Fruit fly (Drosophila melanogaster) whole organism, embryonic: Measurements from ENCODE around the gene Calr.
A peak's percentile ranks its signal among the peaks of the same experiment; 100 is the strongest.

Experiments used
- Blimp-1 ChIP-seq: fragments of 200-800 bp; sonication (Bioruptor generic); optimal IDR thresholded peaks from 3 replicates; lab custom pipeline; 2018; ENCODE audit warnings: missing biosample characterization, missing genetic modification characterization, mild to moderate bottlenecking, moderate library complexity, missing genetic modification reagents
- CG10543 ChIP-seq: fragments of 200-800 bp; sonication (Bioruptor generic); optimal IDR thresholded peaks from 3 replicates; lab custom pipeline; 2017; ENCODE audit warnings: missing biosample characterization, mild to moderate bottlenecking, missing genetic modification characterization, moderate library complexity
- CG11247 ChIP-seq: fragments of 200-800 bp; sonication (Bioruptor generic); IDR thresholded peaks from 2 replicates; pipeline ENCODE4 v1.3.6; 2022; ENCODE audit warnings: missing biosample characterization, missing genetic modification characterization
- CG12155 ChIP-seq: fragments of 200-800 bp; sonication (Bioruptor generic); optimal IDR thresholded peaks from 3 replicates; lab custom pipeline; 2016; ENCODE audit warnings: missing biosample characterization, missing genetic modification characterization
- CG1233 ChIP-seq: fragments of 200-800 bp; sonication (Bioruptor generic); optimal IDR thresholded peaks from 4 replicates; lab custom pipeline; 2018; ENCODE audit warnings: missing biosample characterization, mild to moderate bottlenecking, missing genetic modification characterization
- CG12659 ChIP-seq: fragments of 200-800 bp; sonication (Bioruptor generic); optimal IDR thresholded peaks from 3 replicates; lab custom pipeline; 2017; ENCODE audit warnings: mild to moderate bottlenecking, missing biosample characterization, missing genetic modification reagents, missing genetic modification characterization
- CG14441 ChIP-seq: fragments of 200-800 bp; sonication (Bioruptor generic); IDR thresholded peaks from 2 replicates; pipeline ENCODE4 v1.3.6; 2022; ENCODE audit warnings: missing biosample characterization, missing genetic modification characterization
- CG15269 ChIP-seq: fragments of 200-800 bp; sonication (Bioruptor generic); optimal IDR thresholded peaks from 2 replicates; lab custom pipeline; 2018; ENCODE audit warnings: missing biosample characterization, mild to moderate bottlenecking, missing genetic modification characterization, moderate library complexity
- CG1529 ChIP-seq: fragments of 200-800 bp; sonication (Bioruptor generic); optimal IDR thresholded peaks from 3 replicates; lab custom pipeline; 2018; ENCODE audit warnings: missing biosample characterization, missing genetic modification characterization
- CG15514 ChIP-seq: fragments of 200-800 bp; sonication (Bioruptor generic); optimal IDR thresholded peaks from 3 replicates; lab custom pipeline; 2017; ENCODE audit warnings: missing biosample characterization, missing genetic modification characterization, mild to moderate bottlenecking, moderate library complexity, missing genetic modification reagents
- CG17802 ChIP-seq: fragments of 200-800 bp; sonication (Bioruptor generic); optimal IDR thresholded peaks from 2 replicates; lab custom pipeline; 2018; ENCODE audit warnings: missing biosample characterization, mild to moderate bottlenecking, missing genetic modification characterization, moderate library complexity
- CG30403 ChIP-seq: fragments of 200-800 bp; sonication (Bioruptor generic); optimal IDR thresholded peaks from 3 replicates; lab custom pipeline; 2016; ENCODE audit warnings: missing biosample characterization, missing genetic modification characterization
- CG34224 ChIP-seq: fragments of 200-800 bp; sonication (Bioruptor generic); IDR thresholded peaks from 3 replicates; pipeline ENCODE4 v1.3.6; 2022; ENCODE audit warnings: missing biosample characterization, missing genetic modification characterization; ENCODE audit not compliant: partially characterized antibody
- CG4854 ChIP-seq: fragments of 200-800 bp; sonication (Bioruptor generic); optimal IDR thresholded peaks from 2 replicates; lab custom pipeline; 2016; ENCODE audit warnings: missing biosample characterization, missing genetic modification characterization, inconsistent platforms
- CG6654 ChIP-seq: fragments of 200-800 bp; sonication (Bioruptor generic); optimal IDR thresholded peaks from 2 replicates; lab custom pipeline; 2017; ENCODE audit warnings: missing biosample characterization, mild to moderate bottlenecking, missing genetic modification characterization
- CG6791 ChIP-seq: fragments of 200-800 bp; sonication (Bioruptor generic); IDR thresholded peaks from 3 replicates; pipeline ENCODE4 v1.3.6; 2022; ENCODE audit warnings: missing biosample characterization, missing genetic modification characterization; ENCODE audit not compliant: partially characterized antibody
- CG7839 ChIP-seq: fragments of 200-800 bp; sonication (Bioruptor generic); optimal IDR thresholded peaks from 3 replicates; lab custom pipeline; 2018; ENCODE audit warnings: missing biosample characterization, mild to moderate bottlenecking, missing genetic modification characterization, moderate library complexity
- CG8359 ChIP-seq: fragments of 200-800 bp; sonication (Bioruptor generic); optimal IDR thresholded peaks from 2 replicates; lab custom pipeline; 2017; ENCODE audit warnings: missing biosample characterization, mild to moderate bottlenecking, missing genetic modification characterization, borderline replicate concordance
- CG8944 ChIP-seq: fragments of 200-800 bp; sonication (Bioruptor generic); optimal IDR thresholded peaks from 3 replicates; lab custom pipeline; 2016; ENCODE audit warnings: missing biosample characterization, missing genetic modification characterization
- CG9817 ChIP-seq: fragments of 200-800 bp; sonication (Bioruptor generic); optimal IDR thresholded peaks from 2 replicates; lab custom pipeline; 2018; ENCODE audit warnings: missing biosample characterization, mild to moderate bottlenecking, missing genetic modification characterization, moderate library complexity
- Eip74EF ChIP-seq, 2 experiments: fragments of 200-800 bp in 1 of 2; fragments of >200 bp in 1 of 2; sonication (Bioruptor generic) in 1 of 2; optimal IDR thresholded peaks; 2 replicates each; lab custom pipeline; 2017 to 2019; ENCODE audit warnings: missing biosample characterization in 2 of 2, missing genetic modification characterization in 2 of 2, mild to moderate bottlenecking in 1 of 2, moderate library complexity in 1 of 2
- Ets65A ChIP-seq: fragments of 200-800 bp; sonication (Bioruptor generic); peaks from one replicate; lab custom pipeline; 2016; ENCODE audit warnings: missing biosample characterization, missing genetic modification characterization
- H15 ChIP-seq: fragments of 200-800 bp; sonication (Bioruptor generic); IDR thresholded peaks from 3 replicates; pipeline ENCODE4 v1.3.6; 2022; ENCODE audit warnings: missing biosample characterization, missing genetic modification characterization
- HLH3B ChIP-seq: fragments of 200-800 bp; sonication (Bioruptor generic); IDR thresholded peaks from 2 replicates; pipeline ENCODE4 v1.3.6; 2022; ENCODE audit warnings: missing biosample characterization, missing genetic modification characterization
- HmgD ChIP-seq: fragments of 200-800 bp; sonication (Bioruptor generic); optimal IDR thresholded peaks from 3 replicates; lab custom pipeline; 2016; ENCODE audit warnings: missing biosample characterization, missing genetic modification characterization
- HmgZ ChIP-seq: fragments of 200-800 bp; sonication (Bioruptor generic); optimal IDR thresholded peaks from 2 replicates; lab custom pipeline; 2018; ENCODE audit warnings: missing biosample characterization, mild to moderate bottlenecking, missing genetic modification characterization
- Kr ChIP-seq: fragments of 200-800 bp; sonication (Bioruptor generic); optimal IDR thresholded peaks from 2 replicates; lab custom pipeline; 2017; ENCODE audit warnings: missing biosample characterization, mild to moderate bottlenecking, missing genetic modification characterization
- Lpt ChIP-seq: fragments of >200 bp; optimal IDR thresholded peaks from 2 replicates; lab custom pipeline; 2018; ENCODE audit warnings: missing biosample characterization, missing genetic modification characterization
- Mad ChIP-seq: fragments of 200-800 bp; sonication (Bioruptor generic); optimal IDR thresholded peaks from 2 replicates; lab custom pipeline; 2016; ENCODE audit warnings: missing biosample characterization, missing genetic modification characterization
- Meics ChIP-seq: fragments of 200-800 bp; sonication (Bioruptor generic); optimal IDR thresholded peaks from 2 replicates; lab custom pipeline; 2017; ENCODE audit warnings: missing biosample characterization, mild to moderate bottlenecking, missing genetic modification characterization
- NFAT ChIP-seq: fragments of 200-800 bp; sonication (Bioruptor generic); IDR thresholded peaks from 2 replicates; pipeline ENCODE4 v1.3.6; 2022; ENCODE audit warnings: missing biosample characterization, missing genetic modification characterization
- Ptx1 ChIP-seq: fragments of 200-800 bp; sonication (Bioruptor generic); IDR thresholded peaks from 2 replicates; pipeline ENCODE4 v1.3.6; 2022; ENCODE audit warnings: missing biosample characterization, missing genetic modification characterization
- Sox102F ChIP-seq: fragments of 200-800 bp; sonication (Bioruptor generic); optimal IDR thresholded peaks from 2 replicates; lab custom pipeline; 2018; ENCODE audit warnings: missing biosample characterization, mild to moderate bottlenecking, missing genetic modification characterization, moderate library complexity
- Stat92E ChIP-seq, 3 experiments: fragments of >200 bp in 2 of 3; fragments of 200-800 bp in 1 of 3; sonication (Bioruptor generic) in 1 of 3; optimal IDR thresholded peaks; 2 replicates each; lab custom pipeline; 2017 to 2019; ENCODE audit warnings: missing biosample characterization in 3 of 3, missing genetic modification characterization in 3 of 3, mild to moderate bottlenecking in 1 of 3, moderate library complexity in 1 of 3
- Xbp1 ChIP-seq: fragments of 200-800 bp; sonication (Bioruptor generic); optimal IDR thresholded peaks from 3 replicates; lab custom pipeline; 2016; ENCODE audit warnings: missing biosample characterization, mild to moderate bottlenecking, missing genetic modification characterization
- chm ChIP-seq: fragments of 200-800 bp; sonication (Bioruptor generic); IDR thresholded peaks from 2 replicates; pipeline ENCODE4 v1.3.6; 2022; ENCODE audit warnings: missing biosample characterization, missing genetic modification characterization
- corto ChIP-seq: fragments of 200-800 bp; sonication (Bioruptor generic); optimal IDR thresholded peaks from 2 replicates; lab custom pipeline; 2016; ENCODE audit warnings: missing biosample characterization, mild to moderate bottlenecking, missing genetic modification characterization, moderate library complexity
- crol ChIP-seq: fragments of 200-800 bp; sonication (Bioruptor generic); IDR thresholded peaks from 2 replicates; pipeline ENCODE4 v1.3.6; 2022; ENCODE audit warnings: missing biosample characterization, missing genetic modification characterization
- dysf ChIP-seq: fragments of 200-800 bp; sonication (Bioruptor generic); IDR thresholded peaks from 3 replicates; pipeline ENCODE4 v1.3.6; 2022; ENCODE audit warnings: missing biosample characterization, missing genetic modification characterization
- emc ChIP-seq: fragments of 200-800 bp; sonication (Bioruptor generic); optimal IDR thresholded peaks from 2 replicates; lab custom pipeline; 2016; ENCODE audit warnings: missing biosample characterization, missing genetic modification characterization
- fu2 ChIP-seq: fragments of 200-800 bp; sonication (Bioruptor generic); optimal IDR thresholded peaks from 2 replicates; lab custom pipeline; 2016; ENCODE audit warnings: missing biosample characterization, missing genetic modification characterization
- gce ChIP-seq: fragments of 200-800 bp; sonication (Bioruptor generic); IDR thresholded peaks from 3 replicates; pipeline ENCODE4 v1.3.6; 2022; ENCODE audit warnings: missing biosample characterization, missing genetic modification characterization
- gsb-n ChIP-seq: fragments of 200-800 bp; sonication (Bioruptor generic); optimal IDR thresholded peaks from 3 replicates; lab custom pipeline; 2018; ENCODE audit warnings: missing biosample characterization, mild to moderate bottlenecking, missing genetic modification characterization
- hb ChIP-seq: fragments of 200-800 bp; sonication (Bioruptor generic); IDR thresholded peaks from 3 replicates; pipeline ENCODE4 v1.3.6; 2022; ENCODE audit warnings: missing biosample characterization, missing genetic modification characterization; ENCODE audit not compliant: partially characterized antibody
- lilli ChIP-seq: fragments of 200-800 bp; sonication (Bioruptor generic); optimal IDR thresholded peaks from 3 replicates; lab custom pipeline; 2016; ENCODE audit warnings: missing biosample characterization, missing genetic modification characterization
- nmo ChIP-seq: fragments of 200-800 bp; sonication (Bioruptor generic); optimal IDR thresholded peaks from 2 replicates; lab custom pipeline; 2018; ENCODE audit warnings: missing biosample characterization, mild to moderate bottlenecking, missing genetic modification characterization, moderate library complexity
- psq ChIP-seq: fragments of 200-800 bp; sonication (Bioruptor generic); optimal IDR thresholded peaks from 2 replicates; lab custom pipeline; 2017; ENCODE audit warnings: missing biosample characterization, missing genetic modification characterization
- rib ChIP-seq: fragments of 200-800 bp; sonication (Bioruptor generic); IDR thresholded peaks from 2 replicates; pipeline ENCODE4 v1.3.6; 2022; ENCODE audit warnings: missing biosample characterization, missing genetic modification characterization
- sim ChIP-seq: fragments of 200-800 bp; sonication (Bioruptor generic); IDR thresholded peaks from 2 replicates; pipeline ENCODE4 v1.3.6; 2022; ENCODE audit warnings: missing biosample characterization, missing genetic modification characterization
- yki ChIP-seq: fragments of >200 bp; optimal IDR thresholded peaks from 3 replicates; lab custom pipeline; 2018
- zf30C ChIP-seq: fragments of 200-800 bp; sonication (Bioruptor generic); optimal IDR thresholded peaks from 3 replicates; lab custom pipeline; 2018; ENCODE audit warnings: missing biosample characterization, mild to moderate bottlenecking, missing genetic modification characterization

The Calr gene

DNA sequence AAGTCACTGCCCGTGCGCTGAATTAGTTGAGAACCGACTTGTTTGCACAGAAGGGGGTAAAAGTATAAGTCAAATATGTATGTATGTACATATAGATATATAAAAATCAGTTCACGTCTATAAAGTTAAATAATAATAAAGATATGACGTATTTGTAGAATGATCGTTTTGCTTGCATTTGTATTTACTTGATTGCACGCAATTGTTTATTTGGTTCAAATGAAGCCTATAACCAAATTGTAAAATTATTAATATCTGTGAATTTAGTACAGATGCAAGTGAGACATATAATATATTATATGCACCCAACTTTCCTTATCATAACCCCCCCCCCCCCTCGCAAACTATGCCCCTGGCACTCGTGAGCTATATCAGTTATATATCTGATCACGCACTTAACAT lies 30.1 kb downstream of the Calr start (continued):
- TF ChIP-seq nmo (GFP tag; lab: Kevin White, UChicago) = peak; percentile 61
- no peak for TF ChIP-seq CG4854
- peak; percentile 88 for TF ChIP-seq Ets65A (GFP tag; lab: Kevin White, UChicago)
- peak; percentile 42 for TF ChIP-seq CG12659 (GFP tag; lab: Kevin White, UChicago)
- TF ChIP-seq H15 (GFP tag; lab: Robert Waterston, UW) = no peak
- TF ChIP-seq gce = no peak
- TF ChIP-seq HmgD = no peak
- TF ChIP-seq CG34224 = no peak
- peak; percentile 47; the same call in 1 of the 2 replicates for TF ChIP-seq CG14441 (GFP tag; lab: Robert Waterston, UW)
- TF ChIP-seq chm (GFP tag; lab: Robert Waterston, UW) = no peak
- peak; percentile 53 for TF ChIP-seq CG1233
- no peak for TF ChIP-seq psq (GFP tag; lab: Kevin White, UChicago)
- no peak for TF ChIP-seq Xbp1 (GFP tag; lab: Kevin White, UChicago)
- no peak for TF ChIP-seq rib (GFP tag; lab: Robert Waterston, UW)
- peak; percentile 67 for TF ChIP-seq CG10543 (GFP tag; lab: Kevin White, UChicago)
- no peak for TF ChIP-seq CG12155 (GFP tag; lab: Kevin White, UChicago)
- no peak for TF ChIP-seq Lpt (GFP tag; lab: Kevin White, UChicago)
- no peak for TF ChIP-seq HmgZ
- TF ChIP-seq CG6791 = no peak
- peak; percentile 53 for TF ChIP-seq CG15514 (GFP tag; lab: Kevin White, UChicago)
- 0 out of 2 replicates have a peak, but pooled peaks have one; percentile 19 for TF ChIP-seq crol
- TF ChIP-seq NFAT (GFP tag; lab: Robert Waterston, UW) = peak; percentile 40; the same call in 1 of the 2 replicates
- TF ChIP-seq fu2 (GFP tag; lab: Kevin White, UChicago) = no peak
- TF ChIP-seq lilli (GFP tag; lab: Kevin White, UChicago) = peak; percentile 25
- peak; percentile 17 for TF ChIP-seq Kr (GFP tag; lab: Kevin White, UChicago)
- TF ChIP-seq CG15269 (tag; lab: Kevin White, UChicago) = peak; percentile 9
- TF ChIP-seq corto (GFP tag; lab: Kevin White, UChicago) = no peak
- peak in 1 of 2 experiments; percentile 14 for TF ChIP-seq Eip74EF (GFP tag; optimal IDR thresholded peaks at IDR 0.05; lab: Kevin White, UChicago)
- TF ChIP-seq HLH3B (GFP tag; lab: Robert Waterston, UW) = no peak; the same call in 1 of the 2 replicates
- peak; percentile 23 for TF ChIP-seq Sox102F
- peak; percentile 41 for TF ChIP-seq Blimp-1
- TF ChIP-seq CG11247 (GFP tag; lab: Robert Waterston, UW) = no peak
- no peak for TF ChIP-seq CG9817 (tag; lab: Kevin White, UChicago)
- TF ChIP-seq dysf = peak; percentile 68; the same call in 2 of the 3 replicates
- peak; percentile 20 for TF ChIP-seq CG8359 (GFP tag; lab: Kevin White, UChicago)
- TF ChIP-seq Mad (GFP tag; lab: Kevin White, UChicago) = no peak
- TF ChIP-seq sim (GFP tag; lab: Robert Waterston, UW) = no peak
- no peak for TF ChIP-seq emc (GFP tag; lab: Kevin White, UChicago)
- TF ChIP-seq Ptx1 (GFP tag; lab: Robert Waterston, UW) = peak; percentile 13; the same call in 1 of the 2 replicates
- peak; percentile 16 for TF ChIP-seq gsb-n
- no peak for TF ChIP-seq hb (GFP tag; lab: Robert Waterston, UW)
- TF ChIP-seq Stat92E (GFP tag; optimal IDR thresholded peaks at IDR 0.05; lab: Kevin White, UChicago) = no peak
- peak; percentile 15 for TF ChIP-seq CG1529
- TF ChIP-seq Meics (GFP tag; lab: Kevin White, UChicago) = peak; percentile 78
- peak; percentile 71 for TF ChIP-seq CG7839 (tag; lab: Kevin White, UChicago)
- TF ChIP-seq CG30403 (GFP tag; lab: Kevin White, UChicago) = peak; percentile 25
- TF ChIP-seq zf30C (GFP tag; lab: Kevin White, UChicago) = no peak
- TF ChIP-seq CG17802 = no peak
- TF ChIP-seq CG8944 (GFP tag; lab: Kevin White, UChicago) = no peak
- TF ChIP-seq yki (lab: Kevin White, UChicago) = no peak
- TF ChIP-seq CG6654 (GFP tag; lab: Kevin White, UChicago) = no peak
